Worm (Caenorhabditis elegans) whole organism, L2 larva: ENCODE results near the gene Y54F10BM.20.

Experiments used
- C34F6.9 ChIP-seq: fragments of 150-350 bp; optimal IDR thresholded peaks from 2 replicates; lab custom pipeline; 2014; ENCODE audit warnings: missing biosample characterization, missing genetic modification characterization
- R02D3.7 ChIP-seq: fragments of 150-350 bp; optimal IDR thresholded peaks from 2 replicates; lab custom pipeline; 2014; ENCODE audit warnings: missing biosample characterization, missing genetic modification characterization
- Y55F3AM.14 ChIP-seq: fragments of 200-800 bp; sonication (Bioruptor generic); optimal IDR thresholded peaks from 2 replicates; lab custom pipeline; 2018; ENCODE audit warnings: mild to moderate bottlenecking, missing genetic modification characterization, missing compliant biosample characterization
- ZK546.5 ChIP-seq: sonication (generic microtip); optimal IDR thresholded peaks from 2 replicates; lab custom pipeline; 2017; ENCODE audit warnings: missing biosample characterization, missing genetic modification characterization
- aly-2 ChIP-seq: fragments of 150-350 bp; optimal IDR thresholded peaks from 2 replicates; lab custom pipeline; 2014; ENCODE audit warnings: missing biosample characterization, missing genetic modification characterization
- ceh-16 ChIP-seq: fragments of 150-350 bp; optimal IDR thresholded peaks from 2 replicates; lab custom pipeline; 2014; ENCODE audit warnings: missing biosample characterization, missing genetic modification characterization
- ceh-82 ChIP-seq: fragments of 150-350 bp; optimal IDR thresholded peaks from 2 replicates; lab custom pipeline; 2014; ENCODE audit warnings: missing biosample characterization, missing genetic modification characterization
- crh-2 ChIP-seq: sonication (generic microtip); optimal IDR thresholded peaks from 2 replicates; lab custom pipeline; 2017; ENCODE audit warnings: missing biosample characterization, missing genetic modification characterization
- dmd-4 ChIP-seq: sonication (generic microtip); optimal IDR thresholded peaks from 2 replicates; lab custom pipeline; 2017; ENCODE audit warnings: missing biosample characterization, missing genetic modification characterization
- egl-27 ChIP-seq: sonication (generic microtip); optimal IDR thresholded peaks from 3 replicates; lab custom pipeline; 2017; ENCODE audit warnings: missing biosample characterization, missing genetic modification reagents, missing genetic modification characterization
- elt-1 ChIP-seq: fragments of 150-350 bp; optimal IDR thresholded peaks from 2 replicates; lab custom pipeline; 2014; ENCODE audit warnings: missing biosample characterization, missing genetic modification characterization
- fos-1 ChIP-seq: fragments of 150-350 bp; optimal IDR thresholded peaks from 2 replicates; lab custom pipeline; 2014; ENCODE audit warnings: missing biosample characterization, missing genetic modification characterization
- gmeb-1 ChIP-seq: fragments of 150-350 bp; optimal IDR thresholded peaks from 2 replicates; lab custom pipeline; 2014; ENCODE audit warnings: missing biosample characterization, missing genetic modification characterization
- mbf-1 ChIP-seq: sonication (generic microtip); optimal IDR thresholded peaks from 2 replicates; lab custom pipeline; 2017; ENCODE audit warnings: missing biosample characterization, missing genetic modification characterization
- nhr-12 ChIP-seq: fragments of 150-350 bp; optimal IDR thresholded peaks from 2 replicates; lab custom pipeline; 2014; ENCODE audit warnings: missing biosample characterization, missing genetic modification characterization
- nhr-21 ChIP-seq: fragments of 150-350 bp; optimal IDR thresholded peaks from 2 replicates; lab custom pipeline; 2014; ENCODE audit warnings: missing biosample characterization, missing genetic modification characterization
- nhr-23 ChIP-seq: fragments of 150-350 bp; optimal IDR thresholded peaks from 2 replicates; lab custom pipeline; 2014; ENCODE audit warnings: missing biosample characterization, missing genetic modification reagents, missing genetic modification characterization
- nhr-237 ChIP-seq: fragments of 150-350 bp; optimal IDR thresholded peaks from 2 replicates; lab custom pipeline; 2014; ENCODE audit warnings: missing biosample characterization, missing genetic modification characterization
- nhr-25 ChIP-seq: fragments of 150-350 bp; sonication (generic microtip); optimal IDR thresholded peaks from 3 replicates; lab custom pipeline; 2014; ENCODE audit warnings: missing biosample characterization, missing genetic modification characterization
- nhr-6 ChIP-seq: fragments of 150-350 bp; optimal IDR thresholded peaks from 2 replicates; lab custom pipeline; 2014; ENCODE audit warnings: missing biosample characterization, missing genetic modification characterization
- peb-1 ChIP-seq: fragments of 150-350 bp; optimal IDR thresholded peaks from 2 replicates; lab custom pipeline; 2014; ENCODE audit warnings: missing biosample characterization, missing genetic modification characterization
- sem-4 ChIP-seq: fragments of 150-350 bp; optimal IDR thresholded peaks from 2 replicates; lab custom pipeline; 2014; ENCODE audit warnings: missing biosample characterization, missing genetic modification reagents, missing genetic modification characterization
- sma-9 ChIP-seq, 2 experiments: fragments of 150-350 bp in 1 of 2; sonication (generic microtip) in 1 of 2; optimal IDR thresholded peaks; 2 replicates each; lab custom pipeline; 2014 to 2016; ENCODE audit warnings: missing genetic modification characterization in 2 of 2, mild to moderate bottlenecking in 1 of 2, missing biosample characterization in 1 of 2, missing compliant biosample characterization in 1 of 2, missing genetic modification reagents in 1 of 2, moderate library complexity in 1 of 2
- snpc-4 ChIP-seq: fragments of 150-350 bp; optimal IDR thresholded peaks from 2 replicates; lab custom pipeline; 2014; ENCODE audit warnings: missing biosample characterization, missing genetic modification characterization
- unc-62 ChIP-seq: fragments of 150-350 bp; optimal IDR thresholded peaks from 2 replicates; lab custom pipeline; 2014; ENCODE audit warnings: missing biosample characterization, missing genetic modification reagents, missing genetic modification characterization
- ztf-1 ChIP-seq: fragments of 200-800 bp; sonication (Bioruptor generic); conservative IDR thresholded peaks from 2 replicates; pipeline ENCODE4 v1.3.6; 2022; ENCODE audit warnings: missing genetic modification characterization, missing compliant biosample characterization
- ztf-11 ChIP-seq: sonication (generic microtip); optimal IDR thresholded peaks from 2 replicates; lab custom pipeline; 2017; ENCODE audit warnings: missing biosample characterization, missing genetic modification characterization

Gene Y54F10BM.20

DNA sequence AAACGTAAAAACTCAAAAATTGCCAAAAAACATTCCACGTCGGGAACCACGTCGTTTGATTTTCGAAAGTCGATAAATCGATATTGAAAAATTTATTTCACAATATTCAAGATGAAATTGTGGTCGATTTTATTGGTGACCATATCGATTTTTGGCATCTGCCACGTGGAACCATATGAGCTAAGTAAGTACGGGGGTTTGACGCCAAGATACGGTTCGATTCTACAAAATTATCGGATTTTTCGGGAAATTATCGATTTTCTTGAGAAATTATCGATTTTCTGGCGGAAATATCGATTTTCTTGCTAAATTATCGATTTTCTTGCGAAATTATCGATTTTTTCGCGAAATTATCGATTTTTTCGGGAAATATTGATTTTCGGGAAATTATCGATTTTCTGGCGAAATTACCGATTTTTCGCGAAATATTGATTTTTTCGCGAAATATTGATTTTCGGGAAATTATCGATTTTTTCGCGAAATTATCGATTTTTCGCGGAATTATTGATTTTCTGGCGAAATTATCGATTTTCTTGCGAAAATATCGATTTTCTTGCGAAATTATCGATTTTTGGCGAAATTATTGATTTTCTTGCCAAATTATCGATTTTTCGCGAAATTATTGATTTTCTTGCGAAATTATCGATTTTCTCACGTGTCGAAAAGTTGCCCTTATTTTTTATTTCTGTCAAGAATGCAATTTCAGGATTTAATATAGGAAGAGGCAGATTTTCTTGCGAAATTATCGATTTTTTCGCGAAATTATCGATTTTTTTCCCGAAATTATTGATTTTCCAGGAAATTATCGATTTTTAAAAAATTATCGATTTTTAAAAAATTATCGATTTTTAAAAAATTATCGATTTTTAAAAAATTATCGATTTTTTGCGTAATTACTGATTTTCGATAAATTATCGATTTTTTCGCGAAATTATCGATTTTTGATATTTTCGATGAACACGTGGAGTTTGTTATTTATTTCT lies 25.8 kb upstream of the Y54F10BM.20 start, which contains the start of gene Y54F10BM.3:
Gene Y54F10BM.3, plus strand, starts transcription at position 51 of the 983 bp plus-strand sequence.
- no peak for TF ChIP-seq ZK546.5 (tag; lab: Kevin White, UChicago)
- no peak for TF ChIP-seq sem-4
- TF ChIP-seq nhr-23 (tag; lab: Kevin White, UChicago): no peak
- TF ChIP-seq nhr-6 (tag; lab: Kevin White, UChicago): no peak
- TF ChIP-seq egl-27 (tag; lab: Kevin White, UChicago): no peak
- TF ChIP-seq snpc-4 (tag; lab: Kevin White, UChicago): no peak
- TF ChIP-seq nhr-237 (tag; lab: Kevin White, UChicago): no peak
- TF ChIP-seq nhr-12 (tag; lab: Kevin White, UChicago): no peak

DNA sequence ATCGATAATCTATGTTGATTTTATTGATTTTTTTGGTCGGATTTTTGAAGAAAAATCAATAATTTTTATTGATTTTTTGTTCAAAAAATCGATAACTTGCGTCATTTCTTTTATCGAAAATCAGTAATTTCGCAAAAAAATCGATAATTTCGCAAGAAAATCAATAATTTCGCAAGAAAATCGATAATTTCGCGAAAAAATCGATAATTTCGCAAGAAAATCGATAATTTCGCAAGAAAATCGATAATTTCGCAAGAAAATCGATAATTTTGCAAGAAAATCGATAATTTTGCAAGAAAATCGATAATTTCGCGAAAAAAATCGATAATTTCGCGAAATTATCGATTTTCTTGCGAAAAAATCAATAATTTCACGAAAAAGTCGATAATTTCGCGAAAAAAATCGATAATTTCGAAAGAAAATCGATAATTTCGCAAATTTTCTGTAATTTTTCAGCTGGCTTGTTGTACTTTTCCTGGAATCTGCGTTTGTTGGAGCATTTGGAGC lies 24.7 kb upstream of the Y54F10BM.20 start:
- TF ChIP-seq ceh-82 (tag; lab: Kevin White, UChicago) (no peak), nhr-23 (tag; lab: Kevin White, UChicago) (no peak), fos-1 (tag; lab: Kevin White, UChicago) (no peak), crh-2 (tag; lab: Kevin White, UChicago) (no peak), sma-9 (GFP tag; optimal IDR thresholded peaks at IDR 0.05; lab: Kevin White, UChicago) (no peak), sma-9 (tag; optimal IDR thresholded peaks at IDR 0.05; lab: Kevin White, UChicago) (no peak), sem-4 (no peak), elt-1 (tag; lab: Kevin White, UChicago) (no peak), ZK546.5 (tag; lab: Kevin White, UChicago) (no peak), nhr-6 (tag; lab: Kevin White, UChicago) (no peak), aly-2 (tag; lab: Kevin White, UChicago) (no peak), unc-62 (no peak), nhr-21 (tag; lab: Kevin White, UChicago) (no peak), nhr-25 (tag; lab: Kevin White, UChicago) (no peak)
- TF ChIP-seq, all 48 proteins: peak for 0

DNA sequence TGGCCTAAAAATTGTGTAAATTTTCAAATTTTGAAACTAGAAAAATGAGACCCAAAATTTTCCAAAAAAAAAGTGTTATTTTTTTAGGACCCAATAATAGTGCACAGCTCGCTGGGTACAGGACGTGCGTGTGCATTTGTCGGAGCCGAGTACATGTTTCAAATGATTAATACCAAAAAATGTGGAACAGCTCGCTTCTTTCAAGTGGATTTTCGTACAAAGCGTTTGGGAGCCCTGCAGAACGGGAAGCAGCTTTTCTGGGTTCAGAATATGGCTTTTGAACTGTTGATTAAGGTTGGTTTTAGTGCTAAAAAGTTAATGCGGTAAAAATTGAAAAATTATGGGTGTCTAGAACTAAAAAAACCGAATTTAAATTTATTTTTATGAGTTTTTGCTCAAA lies 19.8 kb upstream of the Y54F10BM.20 start:
- no peak for TF ChIP-seq mbf-1

DNA sequence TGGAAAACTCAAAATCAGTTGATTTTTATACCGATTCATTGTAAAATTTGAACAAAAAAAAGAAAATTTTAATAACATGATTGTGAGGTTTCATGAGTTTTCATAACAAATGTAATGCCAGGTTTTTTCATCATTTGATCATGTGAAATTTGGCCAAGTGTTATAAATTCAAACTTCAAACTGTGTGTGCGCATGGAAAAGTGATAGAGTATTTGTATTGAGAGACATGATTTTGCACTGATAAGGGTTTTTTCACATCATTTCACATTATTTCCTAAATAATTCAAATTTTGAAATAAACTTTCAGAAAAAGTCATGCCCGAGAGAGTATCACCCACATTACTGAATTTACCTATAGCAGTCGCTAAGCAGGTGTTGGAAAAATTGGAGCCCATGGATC lies 16.9 kb upstream of the Y54F10BM.20 start, which contains the start of gene fbxa-219:
Gene fbxa-219, plus strand, starts transcription at position 277 of the 400 bp plus-strand sequence.
- no peak for TF ChIP-seq R02D3.7 (tag; lab: Kevin White, UChicago)
- peak; percentile 13 for TF ChIP-seq fos-1 (tag; lab: Kevin White, UChicago)
- TF ChIP-seq dmd-4 (tag; lab: Kevin White, UChicago): no peak
- no peak for TF ChIP-seq nhr-6 (tag; lab: Kevin White, UChicago)
- TF ChIP-seq Y55F3AM.14 (GFP tag; lab: Kevin White, UChicago): no peak
- peak; percentile 7 for TF ChIP-seq crh-2 (tag; lab: Kevin White, UChicago)
- TF ChIP-seq, all 48 proteins: peak for 2

DNA sequence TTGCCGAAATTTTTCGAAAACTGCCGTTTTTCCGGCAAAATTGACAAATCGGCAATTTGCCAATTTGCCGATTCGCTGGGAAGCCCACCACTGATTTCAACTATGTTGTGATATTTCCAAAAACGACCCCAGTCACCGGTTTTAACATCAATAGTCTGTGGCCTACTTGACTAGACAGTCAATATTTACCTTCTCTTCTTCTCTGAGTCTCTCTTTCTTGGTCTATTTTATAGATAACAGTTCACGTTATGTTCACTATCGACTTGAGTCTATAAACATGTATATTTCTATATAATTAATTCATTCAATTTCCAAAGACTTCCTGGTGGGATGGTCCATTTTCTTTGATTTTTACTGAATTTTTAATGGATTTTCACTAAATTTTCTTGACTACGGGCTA lies 13.3 kb upstream of the Y54F10BM.20 start:
- TF ChIP-seq fos-1 (tag; lab: Kevin White, UChicago) (peak; percentile 16), peb-1 (no peak), sma-9 (GFP tag; optimal IDR thresholded peaks at IDR 0.05; lab: Kevin White, UChicago) (peak; percentile 12), sma-9 (tag; optimal IDR thresholded peaks at IDR 0.05; lab: Kevin White, UChicago) (no peak)

DNA sequence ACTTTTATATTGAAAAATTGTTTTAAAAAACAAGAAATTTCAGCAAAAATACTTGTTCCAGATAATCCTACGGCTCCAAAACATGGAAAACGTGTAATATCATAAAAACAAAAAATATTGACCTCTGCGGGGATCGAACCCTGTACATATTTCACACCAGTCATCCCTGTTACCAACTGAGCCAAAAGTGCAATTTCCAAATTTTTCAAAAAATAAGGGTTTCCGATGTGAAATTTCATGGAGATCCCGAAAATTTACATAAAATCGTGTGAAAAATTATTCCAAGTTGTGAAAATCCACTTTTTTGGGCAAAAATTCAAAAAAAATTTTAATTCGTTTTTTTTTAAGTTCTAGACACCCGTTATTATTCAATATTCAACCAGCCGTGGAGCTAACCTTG lies 3.9 kb upstream of the Y54F10BM.20 start:
- TF ChIP-seq crh-2 (tag; lab: Kevin White, UChicago) (no peak), ceh-82 (tag; lab: Kevin White, UChicago) (no peak), ceh-16 (tag; lab: Kevin White, UChicago) (no peak), gmeb-1 (tag; lab: Kevin White, UChicago) (no peak), aly-2 (tag; lab: Kevin White, UChicago) (no peak), ztf-1 (no peak), nhr-12 (tag; lab: Kevin White, UChicago) (no peak), C34F6.9 (no peak), nhr-25 (tag; lab: Kevin White, UChicago) (no peak), ztf-11 (tag; lab: Kevin White, UChicago) (no peak)
- TF ChIP-seq, all 48 proteins: peak for 0
